Worm (Caenorhabditis elegans): ENCODE data around the gene col-160.

Gene col-160

ce11 chrV:13193488-13194042, 8.4 kb downstream of the col-160 start, which contains the start of gene sun-1:
Gene sun-1 (minus strand): TSS chrV:13193538.
- TF ChIP-seq him-1 (tag; optimal IDR thresholded peaks at IDR 0.05), result peak; percentile 6
- 0 out of 2 replicates have a peak, but pooled peaks have one; percentile 20 for TF ChIP-seq ceh-91 (GFP tag; IDR thresholded peaks at IDR 0.05)
- TF ChIP-seq atf-7 (tag; optimal IDR thresholded peaks at IDR 0.05), result no peak
- TF ChIP-seq nfyb-1 (GFP tag; IDR thresholded peaks at IDR 0.05), result no peak
- TF ChIP-seq F33H1.4 (GFP tag; IDR thresholded peaks at IDR 0.05), result peak; percentile 86
- no peak for TF ChIP-seq hlh-26 (GFP tag; conservative IDR thresholded peaks at IDR 0.05)
- TF ChIP-seq B0019.2 (GFP tag; conservative IDR thresholded peaks at IDR 0.05), result no peak
- peak; percentile 86 for TF ChIP-seq xnd-1 (tag; optimal IDR thresholded peaks at IDR 0.05)
- TF ChIP-seq pbrm-1 (GFP tag; IDR thresholded peaks at IDR 0.05), result no peak
- TF ChIP-seq lin-54 (GFP tag; optimal IDR thresholded peaks at IDR 0.05), result no peak
- no peak for TF ChIP-seq Y53G8AR.9 (GFP tag; conservative IDR thresholded peaks at IDR 0.05)
- TF ChIP-seq lag-1 (GFP tag; IDR thresholded peaks at IDR 0.05), result no peak
- TF ChIP-seq C17E4.6 (GFP tag; IDR thresholded peaks at IDR 0.05), result no peak
- TF ChIP-seq K11D2.4 (GFP tag; IDR thresholded peaks at IDR 0.05), result no peak
- TF ChIP-seq unc-130 (GFP tag; optimal IDR thresholded peaks at IDR 0.05), result no peak
- peak; percentile 36 for TF ChIP-seq F49E8.2 (tag; optimal IDR thresholded peaks at IDR 0.05; ENCODE audit: insufficient read depth)
- TF ChIP-seq ztf-22 (GFP tag; optimal IDR thresholded peaks at IDR 0.05), result no peak
- no peak for TF ChIP-seq nhr-120 (GFP tag; IDR thresholded peaks at IDR 0.05)
- no peak for TF ChIP-seq F57C9.4 (tag; optimal IDR thresholded peaks at IDR 0.05)
- TF ChIP-seq repo-1 (tag; optimal IDR thresholded peaks at IDR 0.05), result no peak
- no peak for TF ChIP-seq nfya-2 (GFP tag; IDR thresholded peaks at IDR 0.05)
- no peak for TF ChIP-seq F37B4.10 (GFP tag; IDR thresholded peaks at IDR 0.05)
- TF ChIP-seq attf-3 (GFP tag; conservative IDR thresholded peaks at IDR 0.05), result 0 out of 2 replicates have a peak, but pooled peaks have one; percentile 35
- TF ChIP-seq madf-6 (GFP tag; IDR thresholded peaks at IDR 0.05), result peak; percentile 93
- TF ChIP-seq sdz-38 (tag; optimal IDR thresholded peaks at IDR 0.05), result no peak
- TF ChIP-seq efl-1 (GFP tag; optimal IDR thresholded peaks at IDR 0.05), result peak; percentile 77
- TF ChIP-seq ekl-4 (GFP tag; IDR thresholded peaks at IDR 0.05), result no peak
- TF ChIP-seq lsl-1 (GFP tag; optimal IDR thresholded peaks at IDR 0.05), result peak; percentile 88
- TF ChIP-seq K12H6.12 (tag; optimal IDR thresholded peaks at IDR 0.05), result no peak
- TF ChIP-seq madf-8 (GFP tag; conservative IDR thresholded peaks at IDR 0.05), result peak; percentile 95
- no peak for TF ChIP-seq somi-1 (GFP tag; optimal IDR thresholded peaks at IDR 0.05)
- TF ChIP-seq T07F8.4 (tag; optimal IDR thresholded peaks at IDR 0.05), result no peak
- TF ChIP-seq cebp-2 (GFP tag; IDR thresholded peaks at IDR 0.05), result no peak
- TF ChIP-seq hmg-20 (GFP tag; IDR thresholded peaks at IDR 0.05), result no peak
- TF ChIP-seq rcor-1 (GFP tag; IDR thresholded peaks at IDR 0.05), result no peak
- no peak for TF ChIP-seq Y67H2A.10 (GFP tag; conservative IDR thresholded peaks at IDR 0.05)
- no peak for TF ChIP-seq madf-10 (tag; optimal IDR thresholded peaks at IDR 0.05)

ce11 chrV:13185384-13185783, 16.6 kb downstream of the col-160 start, which contains the start of gene sri-6:
Gene sri-6 (plus strand): TSS chrV:13185684.
- TF ChIP-seq ceh-100 (GFP tag; IDR thresholded peaks at IDR 0.05) (no peak), lin-40 (tag; optimal IDR thresholded peaks at IDR 0.05) (no peak), madf-3 (GFP tag; IDR thresholded peaks at IDR 0.05) (no peak), ekl-4 (GFP tag; IDR thresholded peaks at IDR 0.05) (no peak), athp-1 (tag; optimal IDR thresholded peaks at IDR 0.05) (no peak), madf-10 (tag; optimal IDR thresholded peaks at IDR 0.05) (no peak), lsy-27 (tag; optimal IDR thresholded peaks at IDR 0.05; ENCODE audit: borderline replicate concordance, insufficient read depth) (no peak), efl-1 (GFP tag; optimal IDR thresholded peaks at IDR 0.05) (no peak), dpl-1 (GFP tag; optimal IDR thresholded peaks at IDR 0.05) (no peak), nfya-1 (tag; optimal IDR thresholded peaks at IDR 0.05; ENCODE audit: borderline replicate concordance, insufficient read depth) (no peak), chd-7 (tag; optimal IDR thresholded peaks at IDR 0.05) (no peak)
